Fruit fly (Drosophila melanogaster): ENCODE measurements around the gene ScsbetaA.

Gene ScsbetaA

DNA sequence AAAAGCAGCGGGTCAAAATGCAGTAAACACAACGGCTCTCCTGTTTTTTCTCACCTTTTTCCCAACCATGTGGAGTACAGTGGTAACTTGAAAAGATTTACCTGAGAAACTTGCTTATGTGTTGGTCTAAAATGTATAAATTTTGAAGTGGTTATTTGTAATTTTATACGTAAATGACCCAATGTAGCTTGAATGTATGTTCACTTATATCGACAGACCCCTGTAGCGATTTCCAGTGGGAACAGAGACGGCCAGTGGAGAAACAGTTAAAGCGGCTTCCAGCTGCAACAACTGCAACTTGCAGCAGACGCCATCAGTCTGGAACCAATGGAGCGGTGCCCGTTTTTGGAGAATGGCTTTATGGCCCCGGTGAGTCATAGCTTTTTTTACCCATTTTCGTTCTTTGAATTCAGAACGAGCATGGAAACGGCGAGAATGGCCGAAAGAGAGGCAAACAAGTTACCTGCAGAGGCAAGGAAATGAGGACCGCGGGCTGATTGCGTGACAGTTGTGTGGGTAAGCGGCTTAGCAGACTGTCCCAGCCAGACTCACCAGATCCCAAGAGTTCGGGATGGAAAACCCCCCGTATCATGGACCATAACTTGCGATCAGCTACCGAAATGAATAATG lies 12.5 kb upstream of the ScsbetaA start (continued):
- TF ChIP-seq lbe (GFP tag; optimal IDR thresholded peaks at IDR 0.05) (peak; percentile 97), CG12769 (tag; optimal IDR thresholded peaks at IDR 0.05) (peak; percentile 42), CG2116 (GFP tag; optimal IDR thresholded peaks at IDR 0.05) (no peak), Trl (optimal IDR thresholded peaks at IDR 0.05) (no peak), Trl (GFP tag; optimal IDR thresholded peaks at IDR 0.05) (peak; percentile 43), Kr (GFP tag; optimal IDR thresholded peaks at IDR 0.05) (no peak), ems (GFP tag; optimal IDR thresholded peaks at IDR 0.05) (no peak), zen (tag; optimal IDR thresholded peaks at IDR 0.05) (peak; percentile 87), corto (GFP tag; optimal IDR thresholded peaks at IDR 0.05) (peak; percentile 52), grau (tag; optimal IDR thresholded peaks at IDR 0.05) (peak; percentile 97), Opbp (GFP tag; IDR thresholded peaks at IDR 0.05; ENCODE audit: partially characterized antibody) (no peak), hkb (optimal IDR thresholded peaks at IDR 0.05) (no peak), hkb (GFP tag; IDR thresholded peaks at IDR 0.05) (peak; percentile 26; the same call in 1 of the 2 replicates), CG8290 (GFP tag; optimal IDR thresholded peaks at IDR 0.05) (peak; percentile 33), CG8290 (tag; optimal IDR thresholded peaks at IDR 0.05) (no peak), CG33213 (GFP tag; optimal IDR thresholded peaks at IDR 0.05) (peak; percentile 54), salm (tag; optimal IDR thresholded peaks at IDR 0.05) (no peak), CG4360 (GFP tag; IDR thresholded peaks at IDR 0.05) (peak; percentile 53), CG4707 (GFP tag; optimal IDR thresholded peaks at IDR 0.05) (peak; percentile 26), nerfin-1 (tag; optimal IDR thresholded peaks at IDR 0.05) (peak; percentile 87), HLH54F (GFP tag; optimal IDR thresholded peaks at IDR 0.05) (peak; percentile 30), CG15479 (GFP tag; optimal IDR thresholded peaks at IDR 0.05) (peak; percentile 31), grn (GFP tag; optimal IDR thresholded peaks at IDR 0.05) (no peak), bab2 (GFP tag; optimal IDR thresholded peaks at IDR 0.05) (peak; percentile 59), ken (GFP tag; IDR thresholded peaks at IDR 0.05) (0 out of 3 replicates have a peak, but pooled peaks have one; percentile 28), ewg (GFP tag; optimal IDR thresholded peaks at IDR 0.05) (peak; percentile 28), CG8924 (tag; optimal IDR thresholded peaks at IDR 0.05) (peak; percentile 73), CG4328 (GFP tag; optimal IDR thresholded peaks at IDR 0.05) (no peak), CG10274 (GFP tag; optimal IDR thresholded peaks at IDR 0.05) (peak; percentile 10), D19B (GFP tag; optimal IDR thresholded peaks at IDR 0.05) (no peak), pzg (GFP tag; optimal IDR thresholded peaks at IDR 0.05) (no peak), D (optimal IDR thresholded peaks at IDR 0.05) (no peak), D (GFP tag; optimal IDR thresholded peaks at IDR 0.05) (peak; percentile 72), Gsc (GFP tag; IDR thresholded peaks at IDR 0.05) (no peak), unpg (GFP tag; optimal IDR thresholded peaks at IDR 0.05) (peak; percentile 71), tio (GFP tag; optimal IDR thresholded peaks at IDR 0.05) (peak; percentile 23), otp (GFP tag; IDR thresholded peaks at IDR 0.05) (peak; percentile 67; the same call in 2 of the 3 replicates), fu2 (GFP tag; optimal IDR thresholded peaks at IDR 0.05) (no peak), mirr (GFP tag; optimal IDR thresholded peaks at IDR 0.05) (no peak), CG17829 (tag; optimal IDR thresholded peaks at IDR 0.05) (peak; percentile 84), CG1024 (GFP tag; IDR thresholded peaks at IDR 0.05) (peak; percentile 72), Fer1 (GFP tag; optimal IDR thresholded peaks at IDR 0.05) (no peak), E2f2 (GFP tag; IDR thresholded peaks at IDR 0.05) (peak; percentile 28; the same call in 1 of the 2 replicates), sc (optimal IDR thresholded peaks at IDR 0.05) (no peak), sc (GFP tag; optimal IDR thresholded peaks at IDR 0.05) (peak; percentile 30), nau (GFP tag; optimal IDR thresholded peaks at IDR 0.05) (no peak), Dip2 (GFP tag; IDR thresholded peaks at IDR 0.05) (no peak), Jarid2 (GFP tag; optimal IDR thresholded peaks at IDR 0.05) (no peak), CG34422 (GFP tag; IDR thresholded peaks at IDR 0.05) (0 out of 3 replicates have a peak, but pooled peaks have one; percentile 19), Dll (GFP tag; IDR thresholded peaks at IDR 0.05; ENCODE audit: partially characterized antibody) (no peak), vvl (GFP tag; IDR thresholded peaks at IDR 0.05) (peak; percentile 91)
